Fruit fly (Drosophila melanogaster) Kc167 (cell line): ENCODE measurements around the gene bb8.
A peak's percentile ranks its signal among the peaks of the same experiment; 100 is the strongest.

Experiments used
- Myc ChIP-seq: fragments of >200 bp; optimal IDR thresholded peaks from 2 replicates; lab custom pipeline; 2017; ENCODE audit warnings: missing external identifiers
- psq ChIP-seq: fragments of >200 bp; optimal IDR thresholded peaks from 2 replicates; lab custom pipeline; 2017; ENCODE audit warnings: missing external identifiers
- ttk ChIP-seq: sonication (Bioruptor generic); optimal IDR thresholded peaks from 2 replicates; lab custom pipeline; 2017; ENCODE audit warnings: missing external identifiers

DNA sequence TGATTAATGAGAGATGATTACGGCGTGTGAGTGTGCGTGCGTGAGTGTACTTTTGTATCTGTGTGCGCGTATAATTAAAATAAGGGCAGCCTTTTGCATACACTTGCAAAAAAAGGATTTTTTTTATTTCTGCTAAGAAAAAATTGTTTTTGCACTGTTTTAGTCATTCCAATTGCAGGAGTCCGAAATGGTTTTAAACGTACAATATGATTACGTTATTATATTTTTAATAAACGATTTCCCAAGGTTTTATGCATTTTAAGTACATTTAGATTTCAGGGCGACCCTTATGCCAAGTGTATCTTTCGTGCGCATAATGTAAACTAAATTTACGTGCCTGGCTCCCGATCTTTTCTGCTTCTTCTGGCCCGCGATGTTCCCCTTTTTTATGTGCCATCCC, 44.9 kb upstream of the bb8 start:
- TF ChIP-seq psq (lab: Kevin White, UChicago), result peak; percentile 3
- TF ChIP-seq ttk (lab: Kevin White, UChicago), result no peak
- TF ChIP-seq Myc (lab: Kevin White, UChicago), result no peak
